1 fruit fly cellular context compared by ENCODE assay signal in the genomic region with DNA sequence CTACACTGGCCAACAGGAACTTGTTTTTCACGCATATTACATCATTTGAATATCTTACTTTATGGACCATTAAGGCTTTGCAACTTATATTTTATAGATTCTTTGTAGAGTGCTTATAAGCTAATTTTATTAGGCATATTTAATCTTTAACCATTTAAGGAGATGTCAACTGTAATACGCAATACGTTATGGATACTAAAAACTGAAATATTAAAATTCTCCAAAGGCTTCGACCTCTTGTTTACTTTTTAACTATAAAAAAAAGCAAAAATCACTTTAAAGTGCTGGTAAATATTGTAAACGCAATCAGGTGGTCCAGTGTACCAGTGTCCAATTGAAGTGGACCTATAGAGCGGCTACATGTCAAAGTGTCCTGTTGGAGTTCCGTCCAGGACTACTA.
TF ChIP-seq lines count a peak whose summit lies in the region.

No protein-coding gene starts in this region.

TF ChIP-seq in whole organism, embryonic, 481 proteins besides CTCF, POLR2A, EP300 and RAD21 (continued from another document):
- TF ChIP-seq bsh (GFP tag; optimal IDR thresholded peaks at IDR 0.05; lab: Kevin White, UChicago) (peak in 1 of 2 experiments; percentile 2), CoRest (tag; optimal IDR thresholded peaks at IDR 0.05; lab: Kevin White, UChicago) (peak; percentile 53), CG10979 (tag; optimal IDR thresholded peaks at IDR 0.05; lab: Kevin White, UChicago) (peak; percentile 33), CG18262 (tag; optimal IDR thresholded peaks at IDR 0.05; lab: Kevin White, UChicago) (peak; percentile 41), chm (GFP tag; IDR thresholded peaks at IDR 0.05; lab: Robert Waterston, UW) (no peak), CG10147 (GFP tag; optimal IDR thresholded peaks at IDR 0.05; lab: Kevin White, UChicago) (peak; percentile 47), CG17359 (tag; optimal IDR thresholded peaks at IDR 0.05; lab: Kevin White, UChicago) (peak; percentile 15), nmo (GFP tag; optimal IDR thresholded peaks at IDR 0.05; lab: Kevin White, UChicago) (peak; percentile 12), jing (GFP tag; optimal IDR thresholded peaks at IDR 0.05; lab: Kevin White, UChicago) (peak; percentile 7), Drgx (GFP tag; IDR thresholded peaks at IDR 0.05; lab: Robert Waterston, UW) (peak; percentile 48; the same call in 1 of the 2 replicates), phol (tag; optimal IDR thresholded peaks at IDR 0.05; lab: Kevin White, UChicago) (peak; percentile 56), CG7556 (GFP tag; optimal IDR thresholded peaks at IDR 0.05; lab: Kevin White, UChicago) (peak; percentile 46), fd64A (GFP tag; optimal IDR thresholded peaks at IDR 0.05; lab: Kevin White, UChicago) (no peak), Asciz (GFP tag; optimal IDR thresholded peaks at IDR 0.05; lab: Kevin White, UChicago) (peak; percentile 29), dmrt99B (tag; optimal IDR thresholded peaks at IDR 0.05; lab: Kevin White, UChicago) (peak; percentile 58), Neu2 (GFP tag; optimal IDR thresholded peaks at IDR 0.05; lab: Kevin White, UChicago; ENCODE audit: borderline replicate concordance) (no peak), Abd-B (GFP tag; optimal IDR thresholded peaks at IDR 0.05; lab: Kevin White, UChicago) (peak; percentile 16), CG31441 (GFP tag; IDR thresholded peaks at IDR 0.05; lab: Robert Waterston, UW) (0 out of 2 replicates have a peak, but pooled peaks have one; percentile 29), D19A (tag; optimal IDR thresholded peaks at IDR 0.05; lab: Kevin White, UChicago) (peak; percentile 35), Usf (GFP tag; optimal IDR thresholded peaks at IDR 0.05; lab: Kevin White, UChicago) (no peak), Deaf1 (tag; optimal IDR thresholded peaks at IDR 0.05; lab: Kevin White, UChicago) (peak; percentile 11), Hmx (GFP tag; optimal IDR thresholded peaks at IDR 0.05; lab: Kevin White, UChicago) (no peak), lmd (GFP tag; IDR thresholded peaks at IDR 0.05; lab: Robert Waterston, UW) (peak; percentile 46; the same call in 1 of the 2 replicates), CG11398 (GFP tag; optimal IDR thresholded peaks at IDR 0.05; lab: Kevin White, UChicago) (no peak), CG2889 (GFP tag; IDR thresholded peaks at IDR 0.05; lab: Robert Waterston, UW) (peak; percentile 42; the same call in 1 of the 3 replicates), sens (GFP tag; lab: Kevin White, UChicago) (peak; percentile 83), CG10431 (GFP tag; optimal IDR thresholded peaks at IDR 0.05; lab: Kevin White, UChicago) (no peak), CG4360 (GFP tag; IDR thresholded peaks at IDR 0.05; lab: Robert Waterston, UW) (no peak), Hr78 (GFP tag; optimal IDR thresholded peaks at IDR 0.05; lab: Kevin White, UChicago) (no peak), CG13424 (tag; optimal IDR thresholded peaks at IDR 0.05; lab: Kevin White, UChicago) (peak; percentile 23), ken (GFP tag; IDR thresholded peaks at IDR 0.05; lab: Robert Waterston, UW) (no peak), Hr51 (GFP tag; optimal IDR thresholded peaks at IDR 0.05; lab: Kevin White, UChicago) (peak in 1 of 2 experiments; percentile 50), exex (tag; optimal IDR thresholded peaks at IDR 0.05; lab: Kevin White, UChicago) (peak; percentile 9), Xbp1 (GFP tag; optimal IDR thresholded peaks at IDR 0.05; lab: Kevin White, UChicago) (peak; percentile 25), CG14710 (tag; optimal IDR thresholded peaks at IDR 0.05; lab: Kevin White, UChicago) (peak; percentile 12), CG15514 (GFP tag; optimal IDR thresholded peaks at IDR 0.05; lab: Kevin White, UChicago) (peak; percentile 28), CG18599 (GFP tag; optimal IDR thresholded peaks at IDR 0.05; lab: Kevin White, UChicago) (peak; percentile 66), Doc2 (GFP tag; IDR thresholded peaks at IDR 0.05; lab: Robert Waterston, UW) (no peak), danr (GFP tag; IDR thresholded peaks at IDR 0.05; lab: Robert Waterston, UW) (0 out of 2 replicates have a peak, but pooled peaks have one; percentile 5), ATbp (GFP tag; optimal IDR thresholded peaks at IDR 0.05; lab: Kevin White, UChicago) (peak; percentile 30), lilli (GFP tag; optimal IDR thresholded peaks at IDR 0.05; lab: Kevin White, UChicago) (peak; percentile 30), Rfx (GFP tag; IDR thresholded peaks at IDR 0.05; lab: Robert Waterston, UW) (peak; percentile 34; the same call in 1 of the 2 replicates), CG6689 (GFP tag; IDR thresholded peaks at IDR 0.05; lab: Robert Waterston, UW) (peak; percentile 49; the same call in 1 of the 2 replicates), NfI (GFP tag; optimal IDR thresholded peaks at IDR 0.05; lab: Kevin White, UChicago) (peak; percentile 2), Xrp1 (GFP tag; IDR thresholded peaks at IDR 0.05; lab: Robert Waterston, UW) (0 out of 2 replicates have a peak, but pooled peaks have one; percentile 25), Blimp-1 (GFP tag; optimal IDR thresholded peaks at IDR 0.05; lab: Kevin White, UChicago) (peak; percentile 25), CG10543 (GFP tag; optimal IDR thresholded peaks at IDR 0.05; lab: Kevin White, UChicago) (peak; percentile 30), sd (tag; optimal IDR thresholded peaks at IDR 0.05; lab: Kevin White, UChicago) (peak; percentile 15), HHEX (GFP tag; optimal IDR thresholded peaks at IDR 0.05; lab: Kevin White, UChicago) (peak; percentile 25), yki (optimal IDR thresholded peaks at IDR 0.05; lab: Kevin White, UChicago) (no peak)
TF ChIP-seq in whole organism, embryonic: peak in this region for 104.
